Fruit fly (Drosophila melanogaster) whole organism, adult: Measurements from ENCODE around the gene Adgf-A.

Experiments used
- CG12768 ChIP-seq: fragments of 200-800 bp; sonication (Bioruptor generic); optimal IDR thresholded peaks from 2 replicates; lab custom pipeline; 2017; ENCODE audit warnings: missing biosample characterization, missing genetic modification characterization, mild to moderate bottlenecking, moderate library complexity, missing genetic modification reagents
- CG1620 ChIP-seq: fragments of 200-800 bp; sonication (Bioruptor generic); optimal IDR thresholded peaks from 2 replicates; lab custom pipeline; 2016; ENCODE audit warnings: missing biosample characterization, missing genetic modification characterization
- CG33017 ChIP-seq: fragments of 200-800 bp; sonication (Bioruptor generic); optimal IDR thresholded peaks from 2 replicates; lab custom pipeline; 2018; ENCODE audit warnings: missing biosample characterization, mild to moderate bottlenecking, missing genetic modification characterization, moderate library complexity
- CG5204 ChIP-seq: fragments of 200-800 bp; sonication (Bioruptor generic); optimal IDR thresholded peaks from 2 replicates; lab custom pipeline; 2016; ENCODE audit warnings: missing biosample characterization, missing genetic modification characterization
- CG7045 ChIP-seq: fragments of 200-800 bp; sonication (Bioruptor generic); optimal IDR thresholded peaks from 2 replicates; lab custom pipeline; 2017; ENCODE audit warnings: missing biosample characterization, mild to moderate bottlenecking, missing genetic modification characterization
- CG7101 ChIP-seq: fragments of 200-800 bp; sonication (Bioruptor generic); optimal IDR thresholded peaks from 2 replicates; lab custom pipeline; 2018; ENCODE audit warnings: missing biosample characterization, mild to moderate bottlenecking, missing genetic modification characterization, moderate library complexity
- Hr96 ChIP-seq: fragments of 200-800 bp; sonication (Bioruptor generic); optimal IDR thresholded peaks from 2 replicates; lab custom pipeline; 2016; ENCODE audit warnings: missing biosample characterization, missing genetic modification characterization
- Mnt ChIP-seq: fragments of 200-800 bp; sonication (Bioruptor generic); optimal IDR thresholded peaks from 2 replicates; lab custom pipeline; 2016; ENCODE audit warnings: missing biosample characterization, mild to moderate bottlenecking, missing genetic modification characterization
- cic ChIP-seq: fragments of 200-800 bp; sonication (Bioruptor generic); optimal IDR thresholded peaks from 2 replicates; lab custom pipeline; 2017; ENCODE audit warnings: missing biosample characterization, mild to moderate bottlenecking, missing genetic modification characterization, moderate library complexity
- cnc ChIP-seq, 2 experiments: fragments of >200 bp; optimal IDR thresholded peaks; 2 replicates each; lab custom pipeline; 2017

DNA sequence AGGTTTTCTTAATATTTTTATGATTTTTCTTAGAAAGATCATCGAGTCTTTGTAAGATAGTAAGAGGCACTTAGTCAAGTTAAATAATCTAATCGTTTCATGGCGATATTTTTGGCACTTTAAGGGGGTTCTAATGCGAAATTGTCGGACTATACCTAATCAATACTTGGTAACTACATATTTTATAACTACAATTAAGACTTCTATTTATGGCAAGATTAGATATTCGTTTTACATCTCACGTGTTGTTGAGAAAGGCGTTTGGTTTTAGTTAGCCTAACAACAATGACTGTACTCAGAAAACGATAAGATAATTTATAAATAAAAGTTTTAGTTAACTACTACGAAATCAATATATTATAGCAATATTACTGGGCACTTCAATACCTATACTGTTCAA lies 21.4 kb downstream of the Adgf-A start:
- TF ChIP-seq CG1620 (GFP tag; lab: Kevin White, UChicago) (no peak), CG33017 (tag; lab: Kevin White, UChicago) (no peak), cic (no peak), Mnt (GFP tag; lab: Kevin White, UChicago) (no peak), CG7045 (GFP tag; lab: Kevin White, UChicago) (no peak), CG12768 (GFP tag; lab: Kevin White, UChicago) (no peak), Hr96 (no peak), CG7101 (no peak), cnc (optimal IDR thresholded peaks at IDR 0.05; lab: Kevin White, UChicago) (no peak), CG5204 (GFP tag; lab: Kevin White, UChicago) (no peak)
